Fruit fly (Drosophila melanogaster) whole organism, embryonic: Measurements from ENCODE around the gene PolD2.

Experiments used
- B-H1 ChIP-seq: fragments of 200-800 bp; sonication (Bioruptor generic); IDR thresholded peaks from 3 replicates; pipeline ENCODE4 v1.3.6; 2022; ENCODE audit warnings: missing biosample characterization, missing genetic modification characterization
- CG11560 ChIP-seq: fragments of 200-800 bp; sonication (Bioruptor generic); IDR thresholded peaks from 3 replicates; pipeline ENCODE4 v1.3.6; 2022; ENCODE audit warnings: missing biosample characterization, missing genetic modification characterization
- CG11723 ChIP-seq: fragments of 200-800 bp; sonication (Bioruptor generic); optimal IDR thresholded peaks from 2 replicates; lab custom pipeline; 2017; ENCODE audit warnings: missing biosample characterization, mild to moderate bottlenecking, missing genetic modification characterization
- CG12942 ChIP-seq: fragments of 200-800 bp; sonication (Bioruptor generic); optimal IDR thresholded peaks from 3 replicates; lab custom pipeline; 2016; ENCODE audit warnings: missing biosample characterization, missing genetic modification characterization
- CG13894 ChIP-seq: fragments of 200-800 bp; sonication (Bioruptor generic); optimal IDR thresholded peaks from 3 replicates; lab custom pipeline; 2018; ENCODE audit warnings: missing biosample characterization, mild to moderate bottlenecking, missing genetic modification characterization, moderate library complexity
- CG14667 ChIP-seq: fragments of 200-800 bp; sonication (Bioruptor generic); IDR thresholded peaks from 2 replicates; pipeline ENCODE4 v1.3.6; 2022; ENCODE audit warnings: missing biosample characterization, missing genetic modification characterization
- CG15601 ChIP-seq: fragments of 200-800 bp; sonication (Bioruptor generic); optimal IDR thresholded peaks from 3 replicates; lab custom pipeline; 2019; ENCODE audit warnings: missing biosample characterization, mild to moderate bottlenecking, missing genetic modification characterization, moderate library complexity
- CG17359 ChIP-seq: fragments of 200-800 bp; sonication (Bioruptor generic); optimal IDR thresholded peaks from 3 replicates; lab custom pipeline; 2018; ENCODE audit warnings: missing biosample characterization, mild to moderate bottlenecking, missing genetic modification characterization, moderate library complexity
- CG1792 ChIP-seq: fragments of 200-800 bp; sonication (Bioruptor generic); optimal IDR thresholded peaks from 2 replicates; lab custom pipeline; 2016; ENCODE audit warnings: missing biosample characterization, missing genetic modification characterization
- CG2712 ChIP-seq: fragments of 200-800 bp; optimal IDR thresholded peaks from 3 replicates; lab custom pipeline; 2019; ENCODE audit warnings: missing biosample characterization, mild to moderate bottlenecking, missing genetic modification characterization, moderate library complexity
- CG2889 ChIP-seq: fragments of 200-800 bp; sonication (Bioruptor generic); IDR thresholded peaks from 3 replicates; pipeline ENCODE4 v1.3.6; 2022; ENCODE audit warnings: missing biosample characterization, missing genetic modification characterization
- CG30403 ChIP-seq: fragments of 200-800 bp; sonication (Bioruptor generic); optimal IDR thresholded peaks from 3 replicates; lab custom pipeline; 2016; ENCODE audit warnings: missing biosample characterization, missing genetic modification characterization
- CG31388 ChIP-seq: fragments of 200-800 bp; sonication (Bioruptor generic); optimal IDR thresholded peaks from 2 replicates; lab custom pipeline; 2016; ENCODE audit warnings: missing biosample characterization, missing genetic modification characterization
- CG34422 ChIP-seq: fragments of 200-800 bp; sonication (Bioruptor generic); IDR thresholded peaks from 3 replicates; pipeline ENCODE4 v1.3.6; 2022; ENCODE audit warnings: missing biosample characterization, missing genetic modification characterization
- CG3995 ChIP-seq: fragments of 200-800 bp; sonication (Bioruptor generic); optimal IDR thresholded peaks from 3 replicates; lab custom pipeline; 2016; ENCODE audit warnings: missing biosample characterization, missing genetic modification characterization
- CG4404 ChIP-seq: fragments of 200-800 bp; sonication (Bioruptor generic); IDR thresholded peaks from 2 replicates; pipeline ENCODE4 v1.3.6; 2022; ENCODE audit warnings: missing biosample characterization, missing genetic modification characterization
- CG7372 ChIP-seq: fragments of 200-800 bp; sonication (Bioruptor generic); IDR thresholded peaks from 2 replicates; pipeline ENCODE4 v1.3.6; 2022; ENCODE audit warnings: missing biosample characterization, missing genetic modification characterization
- CG8281 ChIP-seq: fragments of 200-800 bp; sonication (Bioruptor generic); optimal IDR thresholded peaks from 2 replicates; lab custom pipeline; 2018; ENCODE audit warnings: missing biosample characterization, mild to moderate bottlenecking, missing genetic modification characterization, moderate library complexity
- CG8388 ChIP-seq: fragments of 200-800 bp; sonication (Bioruptor generic); optimal IDR thresholded peaks from 2 replicates; lab custom pipeline; 2019; ENCODE audit warnings: missing biosample characterization, mild to moderate bottlenecking, missing genetic modification characterization, moderate library complexity
- CG8765 ChIP-seq: fragments of 200-800 bp; sonication (Bioruptor generic); IDR thresholded peaks from 2 replicates; pipeline ENCODE4 v1.3.6; 2022; ENCODE audit warnings: missing biosample characterization, missing genetic modification characterization
- CG9215 ChIP-seq: fragments of 200-800 bp; sonication (Bioruptor generic); IDR thresholded peaks from 2 replicates; pipeline ENCODE4 v1.3.6; 2022; ENCODE audit warnings: missing biosample characterization, missing genetic modification characterization
- CG9876 ChIP-seq: fragments of 200-800 bp; sonication (Bioruptor generic); optimal IDR thresholded peaks from 2 replicates; lab custom pipeline; 2016; ENCODE audit warnings: missing biosample characterization, missing genetic modification characterization
- CTCF ChIP-seq: fragments of 200-800 bp; sonication (Bioruptor generic); optimal IDR thresholded peaks from 2 replicates; lab custom pipeline; 2017; ENCODE audit warnings: missing biosample characterization, mild to moderate bottlenecking, missing genetic modification characterization, moderate library complexity
- CrebB ChIP-seq: fragments of 200-800 bp; sonication (Bioruptor generic); optimal IDR thresholded peaks from 3 replicates; lab custom pipeline; 2018; ENCODE audit warnings: missing biosample characterization, mild to moderate bottlenecking, missing genetic modification characterization
- Dek ChIP-seq: fragments of 200-800 bp; sonication (Bioruptor generic); optimal IDR thresholded peaks from 3 replicates; lab custom pipeline; 2019; ENCODE audit warnings: missing biosample characterization, mild to moderate bottlenecking, missing genetic modification characterization, moderate library complexity
- Dip2 ChIP-seq: fragments of 200-800 bp; sonication (Bioruptor generic); IDR thresholded peaks from 2 replicates; pipeline ENCODE4 v1.3.6; 2022; ENCODE audit warnings: missing biosample characterization, missing genetic modification characterization
- Doc3 ChIP-seq: fragments of 200-800 bp; sonication (Bioruptor generic); IDR thresholded peaks from 3 replicates; pipeline ENCODE4 v1.3.6; 2022; ENCODE audit warnings: missing biosample characterization, missing genetic modification characterization; ENCODE audit not compliant: partially characterized antibody
- Drgx ChIP-seq: fragments of 200-800 bp; sonication (Bioruptor generic); IDR thresholded peaks from 2 replicates; pipeline ENCODE4 v1.3.6; 2022; ENCODE audit warnings: missing biosample characterization, missing genetic modification characterization
- Ets65A ChIP-seq: fragments of 200-800 bp; sonication (Bioruptor generic); peaks from one replicate; lab custom pipeline; 2016; ENCODE audit warnings: missing biosample characterization, missing genetic modification characterization
- H15 ChIP-seq: fragments of 200-800 bp; sonication (Bioruptor generic); IDR thresholded peaks from 3 replicates; pipeline ENCODE4 v1.3.6; 2022; ENCODE audit warnings: missing biosample characterization, missing genetic modification characterization
- Hand ChIP-seq: fragments of 200-800 bp; sonication (Bioruptor generic); optimal IDR thresholded peaks from 2 replicates; lab custom pipeline; 2017; ENCODE audit warnings: mild to moderate bottlenecking, missing biosample characterization, missing genetic modification reagents, missing genetic modification characterization
- Nf-YC ChIP-seq: fragments of 200-800 bp; optimal IDR thresholded peaks from 3 replicates; lab custom pipeline; 2019; ENCODE audit warnings: missing biosample characterization, mild to moderate bottlenecking, missing genetic modification characterization, moderate library complexity
- Poxn ChIP-seq: fragments of 200-800 bp; sonication (Bioruptor generic); IDR thresholded peaks from 2 replicates; pipeline ENCODE4 v1.3.6; 2022; ENCODE audit warnings: missing biosample characterization, missing genetic modification characterization
- Sox102F ChIP-seq: fragments of 200-800 bp; sonication (Bioruptor generic); optimal IDR thresholded peaks from 2 replicates; lab custom pipeline; 2018; ENCODE audit warnings: missing biosample characterization, mild to moderate bottlenecking, missing genetic modification characterization, moderate library complexity
- al ChIP-seq: fragments of 200-800 bp; sonication (Bioruptor generic); IDR thresholded peaks from 2 replicates; pipeline ENCODE4 v1.3.6; 2022; ENCODE audit warnings: missing biosample characterization, missing genetic modification characterization
- bcd ChIP-seq: fragments of 200-800 bp; sonication (Bioruptor generic); optimal IDR thresholded peaks from 2 replicates; lab custom pipeline; 2017; ENCODE audit warnings: missing biosample characterization, mild to moderate bottlenecking, missing genetic modification characterization
- btn ChIP-seq: fragments of 200-800 bp; sonication (Bioruptor generic); optimal IDR thresholded peaks from 2 replicates; lab custom pipeline; 2016; ENCODE audit warnings: missing biosample characterization, missing genetic modification characterization
- cato ChIP-seq: fragments of 200-800 bp; sonication (Bioruptor generic); optimal IDR thresholded peaks from 2 replicates; lab custom pipeline; 2016; ENCODE audit warnings: missing biosample characterization, missing genetic modification characterization, borderline replicate concordance
- danr ChIP-seq: fragments of 200-800 bp; sonication (Bioruptor generic); IDR thresholded peaks from 2 replicates; pipeline ENCODE4 v1.3.6; 2022; ENCODE audit warnings: missing biosample characterization, missing genetic modification characterization
- eve ChIP-seq, 2 experiments: fragments of >200 bp; optimal IDR thresholded peaks; 2 replicates each; lab custom pipeline; 2017; ENCODE audit warnings: missing biosample characterization in 2 of 2, missing genetic modification characterization in 2 of 2
- fd102C ChIP-seq: fragments of 200-800 bp; sonication (Bioruptor generic); optimal IDR thresholded peaks from 2 replicates; lab custom pipeline; 2018; ENCODE audit warnings: missing biosample characterization, mild to moderate bottlenecking, missing genetic modification characterization, moderate library complexity
- fd64A ChIP-seq: fragments of 200-800 bp; sonication (Bioruptor generic); optimal IDR thresholded peaks from 3 replicates; lab custom pipeline; 2018; ENCODE audit warnings: missing biosample characterization, mild to moderate bottlenecking, missing genetic modification characterization
- fu2 ChIP-seq: fragments of 200-800 bp; sonication (Bioruptor generic); optimal IDR thresholded peaks from 2 replicates; lab custom pipeline; 2016; ENCODE audit warnings: missing biosample characterization, missing genetic modification characterization
- gsb ChIP-seq: fragments of 200-800 bp; sonication (Bioruptor generic); IDR thresholded peaks from 2 replicates; pipeline ENCODE4 v1.3.6; 2022; ENCODE audit warnings: missing biosample characterization, missing genetic modification characterization
- her ChIP-seq: fragments of 200-800 bp; sonication (Bioruptor generic); optimal IDR thresholded peaks from 2 replicates; lab custom pipeline; 2016; ENCODE audit warnings: missing biosample characterization, missing genetic modification characterization
- sens ChIP-seq: fragments of 200-800 bp; sonication (Bioruptor generic); peaks from one replicate; lab custom pipeline; 2016; ENCODE audit warnings: missing biosample characterization, missing genetic modification characterization
- slbo ChIP-seq: fragments of 200-800 bp; sonication (Bioruptor generic); IDR thresholded peaks from 2 replicates; pipeline ENCODE4 v1.3.6; 2022; ENCODE audit warnings: missing biosample characterization, missing genetic modification characterization
- stc ChIP-seq: fragments of 200-800 bp; sonication (Bioruptor generic); IDR thresholded peaks from 2 replicates; pipeline ENCODE4 v1.3.6; 2022; ENCODE audit warnings: missing biosample characterization, missing genetic modification characterization
- tap ChIP-seq: fragments of 200-800 bp; optimal IDR thresholded peaks from 3 replicates; lab custom pipeline; 2019; ENCODE audit warnings: missing biosample characterization, mild to moderate bottlenecking, missing genetic modification characterization, moderate library complexity
- tx ChIP-seq: fragments of 200-800 bp; sonication (Bioruptor generic); optimal IDR thresholded peaks from 2 replicates; lab custom pipeline; 2016; ENCODE audit warnings: missing biosample characterization, missing genetic modification characterization
- usp ChIP-seq: fragments of >200 bp; optimal IDR thresholded peaks from 2 replicates; lab custom pipeline; 2017; ENCODE audit warnings: missing biosample characterization, missing genetic modification characterization
- vvl ChIP-seq: fragments of 200-800 bp; sonication (Bioruptor generic); IDR thresholded peaks from 2 replicates; pipeline ENCODE4 v1.3.6; 2022; ENCODE audit warnings: missing biosample characterization, missing genetic modification characterization
- zfh1 ChIP-seq: fragments of 200-800 bp; sonication (Bioruptor generic); IDR thresholded peaks from 3 replicates; pipeline ENCODE4 v1.3.6; 2022; ENCODE audit warnings: missing biosample characterization, missing genetic modification characterization

PolD2 gene

DNA sequence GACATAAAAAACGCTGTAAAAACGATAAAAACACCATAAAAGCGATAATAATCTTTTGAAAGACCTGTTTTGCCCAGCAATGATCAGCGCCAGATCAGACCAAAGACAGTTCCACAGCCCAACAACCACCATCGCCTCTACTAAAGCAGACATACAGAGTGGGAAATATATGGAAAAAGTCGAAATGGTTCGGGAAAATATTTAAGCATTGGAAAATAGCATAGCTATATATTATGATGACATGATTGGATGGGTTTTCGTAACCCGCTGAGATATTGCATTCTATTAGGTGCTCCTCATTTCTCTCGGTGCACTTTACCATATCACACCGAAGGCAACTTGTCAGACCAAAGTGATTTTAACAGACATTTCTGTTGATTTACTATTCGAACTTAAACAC is 33.2 kb downstream of the PolD2 start (continued):
- TF ChIP-seq her (peak; percentile 93), fd102C (peak; percentile 33), Dek (tag; lab: Kevin White, UChicago) (peak; percentile 85), CG8388 (GFP tag; lab: Kevin White, UChicago) (peak; percentile 83), danr (GFP tag; lab: Robert Waterston, UW) (peak; percentile 85), H15 (GFP tag; lab: Robert Waterston, UW) (peak; percentile 85), CG13894 (peak; percentile 85), tap (tag; lab: Kevin White, UChicago) (peak; percentile 90), CG3995 (GFP tag; lab: Kevin White, UChicago) (peak; percentile 6), CG9215 (GFP tag; lab: Robert Waterston, UW) (peak; percentile 82), tx (peak; percentile 89), fu2 (GFP tag; lab: Kevin White, UChicago) (peak; percentile 78), gsb (GFP tag; lab: Robert Waterston, UW) (peak; percentile 93), cato (GFP tag; lab: Kevin White, UChicago) (peak; percentile 57), al (peak; percentile 92), Dip2 (GFP tag; lab: Robert Waterston, UW) (0 out of 2 replicates have a peak, but pooled peaks have one; percentile 38), CG31388 (GFP tag; lab: Kevin White, UChicago) (peak; percentile 67), fd64A (GFP tag; lab: Kevin White, UChicago) (peak; percentile 49), Nf-YC (peak; percentile 59), CG11723 (GFP tag; lab: Kevin White, UChicago) (no peak), CG2889 (GFP tag; lab: Robert Waterston, UW) (peak; percentile 84), usp (GFP tag; lab: Kevin White, UChicago) (no peak), CG30403 (GFP tag; lab: Kevin White, UChicago) (peak; percentile 88), stc (GFP tag; lab: Robert Waterston, UW) (peak; percentile 87), eve (GFP tag; optimal IDR thresholded peaks at IDR 0.05; lab: Kevin White, UChicago) (no peak), btn (peak; percentile 81), bcd (GFP tag; lab: Kevin White, UChicago) (peak; percentile 83), CG4404 (peak; percentile 81), slbo (GFP tag; lab: Robert Waterston, UW) (peak; percentile 94), CG14667 (GFP tag; lab: Robert Waterston, UW) (peak; percentile 88), B-H1 (GFP tag; lab: Robert Waterston, UW) (peak; percentile 89), zfh1 (GFP tag; lab: Robert Waterston, UW) (peak; percentile 92), CG8765 (GFP tag; lab: Robert Waterston, UW) (peak; percentile 30; the same call in 1 of the 2 replicates), CG17359 (peak; percentile 91), Doc3 (GFP tag; lab: Robert Waterston, UW) (no peak), Drgx (GFP tag; lab: Robert Waterston, UW) (peak; percentile 93), Ets65A (GFP tag; lab: Kevin White, UChicago) (peak; percentile 96), Sox102F (peak; percentile 89), Hand (GFP tag; lab: Kevin White, UChicago) (peak; percentile 47), CG9876 (peak; percentile 77), CTCF (peak; percentile 46), CG7372 (GFP tag; lab: Robert Waterston, UW) (peak; percentile 92), CrebB (tag; lab: Kevin White, UChicago) (peak; percentile 88), CG34422 (GFP tag; lab: Robert Waterston, UW) (peak; percentile 93), CG11560 (peak; percentile 79), Poxn (GFP tag; lab: Robert Waterston, UW) (peak; percentile 53), sens (GFP tag; lab: Kevin White, UChicago) (peak; percentile 98), CG1792 (GFP tag; lab: Kevin White, UChicago) (peak; percentile 79), vvl (GFP tag; lab: Robert Waterston, UW) (peak; percentile 94), CG15601 (peak; percentile 65), CG12942 (GFP tag; lab: Kevin White, UChicago) (peak; percentile 86), CG2712 (tag; lab: Kevin White, UChicago) (peak; percentile 89), CG8281 (tag; lab: Kevin White, UChicago) (peak; percentile 64)
